Fruit fly (Drosophila melanogaster) whole organism, embryonic: ENCODE results near the gene CG4462.
A peak's percentile ranks its signal among the peaks of the same experiment; 100 is the strongest.

ENCODE experiments used
- Antp ChIP-seq: fragments of 200-800 bp; sonication (Bioruptor generic); optimal IDR thresholded peaks from 3 replicates; lab custom pipeline; 2016; ENCODE audit warnings: missing biosample characterization, missing genetic modification characterization
- CG10274 ChIP-seq: fragments of 200-800 bp; sonication (Bioruptor generic); optimal IDR thresholded peaks from 3 replicates; lab custom pipeline; 2017; ENCODE audit warnings: missing biosample characterization, mild to moderate bottlenecking, missing genetic modification characterization
- CG10565 ChIP-seq: fragments of 200-800 bp; sonication (Bioruptor generic); optimal IDR thresholded peaks from 3 replicates; lab custom pipeline; 2016; ENCODE audit warnings: missing biosample characterization, mild to moderate bottlenecking, missing genetic modification characterization
- CG10979 ChIP-seq: fragments of 200-800 bp; sonication (Bioruptor generic); optimal IDR thresholded peaks from 2 replicates; lab custom pipeline; 2018; ENCODE audit warnings: missing biosample characterization, mild to moderate bottlenecking, missing genetic modification characterization, moderate library complexity
- CG12219 ChIP-seq: fragments of 200-800 bp; sonication (Bioruptor generic); optimal IDR thresholded peaks from 3 replicates; lab custom pipeline; 2018; ENCODE audit warnings: missing biosample characterization, mild to moderate bottlenecking, missing genetic modification characterization
- CG15011 ChIP-seq: fragments of 200-800 bp; sonication (Bioruptor generic); optimal IDR thresholded peaks from 3 replicates; lab custom pipeline; 2018; ENCODE audit warnings: missing biosample characterization, mild to moderate bottlenecking, missing genetic modification characterization
- CG30431 ChIP-seq: fragments of 200-800 bp; sonication (Bioruptor generic); optimal IDR thresholded peaks from 2 replicates; lab custom pipeline; 2017; ENCODE audit warnings: missing biosample characterization, missing genetic modification characterization
- CG33557 ChIP-seq: fragments of 200-800 bp; sonication (Bioruptor generic); optimal IDR thresholded peaks from 2 replicates; lab custom pipeline; 2019; ENCODE audit warnings: missing biosample characterization, mild to moderate bottlenecking, missing genetic modification characterization, moderate library complexity
- CG3407 ChIP-seq: fragments of 200-800 bp; sonication (Bioruptor generic); optimal IDR thresholded peaks from 2 replicates; lab custom pipeline; 2018; ENCODE audit warnings: missing biosample characterization, mild to moderate bottlenecking, missing genetic modification characterization
- CG4730 ChIP-seq: fragments of 200-800 bp; sonication (Bioruptor generic); IDR thresholded peaks from 2 replicates; pipeline ENCODE4 v1.3.6; 2022; ENCODE audit warnings: missing biosample characterization, missing genetic modification characterization
- CG5953 ChIP-seq: fragments of 200-800 bp; sonication (Bioruptor generic); IDR thresholded peaks from 2 replicates; pipeline ENCODE4 v1.3.6; 2022; ENCODE audit warnings: missing biosample characterization, missing genetic modification characterization
- CG6791 ChIP-seq: fragments of 200-800 bp; sonication (Bioruptor generic); IDR thresholded peaks from 3 replicates; pipeline ENCODE4 v1.3.6; 2022; ENCODE audit warnings: missing biosample characterization, missing genetic modification characterization; ENCODE audit not compliant: partially characterized antibody
- CG7745 ChIP-seq: fragments of 200-800 bp; sonication (Bioruptor generic); optimal IDR thresholded peaks from 2 replicates; lab custom pipeline; 2018; ENCODE audit warnings: missing biosample characterization, mild to moderate bottlenecking, missing genetic modification characterization, moderate library complexity
- CG8944 ChIP-seq: fragments of 200-800 bp; sonication (Bioruptor generic); optimal IDR thresholded peaks from 3 replicates; lab custom pipeline; 2016; ENCODE audit warnings: missing biosample characterization, missing genetic modification characterization
- CG9215 ChIP-seq: fragments of 200-800 bp; sonication (Bioruptor generic); IDR thresholded peaks from 2 replicates; pipeline ENCODE4 v1.3.6; 2022; ENCODE audit warnings: missing biosample characterization, missing genetic modification characterization
- CG9817 ChIP-seq: fragments of 200-800 bp; sonication (Bioruptor generic); optimal IDR thresholded peaks from 2 replicates; lab custom pipeline; 2018; ENCODE audit warnings: missing biosample characterization, mild to moderate bottlenecking, missing genetic modification characterization, moderate library complexity
- CHES-1-like ChIP-seq: fragments of 200-800 bp; sonication (Bioruptor generic); optimal IDR thresholded peaks from 2 replicates; lab custom pipeline; 2016; ENCODE audit warnings: missing biosample characterization, missing genetic modification characterization
- CTCF ChIP-seq: fragments of 200-800 bp; sonication (Bioruptor generic); optimal IDR thresholded peaks from 2 replicates; lab custom pipeline; 2017; ENCODE audit warnings: missing biosample characterization, mild to moderate bottlenecking, missing genetic modification characterization, moderate library complexity
- Elba2 ChIP-seq: fragments of 200-800 bp; sonication (Bioruptor generic); optimal IDR thresholded peaks from 3 replicates; lab custom pipeline; 2016; ENCODE audit warnings: missing biosample characterization, missing genetic modification characterization
- Gsc ChIP-seq: fragments of 200-800 bp; sonication (Bioruptor generic); IDR thresholded peaks from 2 replicates; pipeline ENCODE4 v1.3.6; 2022; ENCODE audit warnings: missing biosample characterization, missing genetic modification characterization
- Gug ChIP-seq: fragments of 200-800 bp; sonication (Bioruptor generic); IDR thresholded peaks from 4 replicates; pipeline ENCODE4 v1.3.6; 2022; ENCODE audit warnings: missing biosample characterization, missing genetic modification characterization
- Hmx ChIP-seq: fragments of 200-800 bp; sonication (Bioruptor generic); optimal IDR thresholded peaks from 2 replicates; lab custom pipeline; 2016; ENCODE audit warnings: missing biosample characterization, missing genetic modification characterization
- Nf-YA ChIP-seq: fragments of 200-800 bp; sonication (Bioruptor generic); IDR thresholded peaks from 2 replicates; pipeline ENCODE4 v1.3.6; 2022; ENCODE audit warnings: missing biosample characterization, missing genetic modification characterization
- Oaz ChIP-seq: fragments of 200-800 bp; sonication (Bioruptor generic); IDR thresholded peaks from 2 replicates; pipeline ENCODE4 v1.3.6; 2022; ENCODE audit warnings: missing biosample characterization, missing genetic modification characterization
- Opbp ChIP-seq: fragments of 200-800 bp; sonication (Bioruptor generic); IDR thresholded peaks from 3 replicates; pipeline ENCODE4 v1.3.6; 2022; ENCODE audit warnings: missing biosample characterization, missing genetic modification characterization; ENCODE audit not compliant: partially characterized antibody
- Sin3A ChIP-seq: fragments of >200 bp; optimal IDR thresholded peaks from 2 replicates; lab custom pipeline; 2018
- Ssrp ChIP-seq: fragments of 200-800 bp; sonication (Bioruptor generic); optimal IDR thresholded peaks from 2 replicates; lab custom pipeline; 2018; ENCODE audit warnings: missing biosample characterization, mild to moderate bottlenecking, missing genetic modification characterization, moderate library complexity
- ara ChIP-seq: fragments of 200-800 bp; sonication (Bioruptor generic); IDR thresholded peaks from 2 replicates; pipeline ENCODE4 v1.3.6; 2022; ENCODE audit warnings: missing biosample characterization, missing genetic modification characterization
- btn ChIP-seq: fragments of 200-800 bp; sonication (Bioruptor generic); optimal IDR thresholded peaks from 2 replicates; lab custom pipeline; 2016; ENCODE audit warnings: missing biosample characterization, missing genetic modification characterization
- chinmo ChIP-seq: fragments of 200-800 bp; sonication (Bioruptor generic); IDR thresholded peaks from 4 replicates; pipeline ENCODE4 v1.3.6; 2022; ENCODE audit warnings: missing biosample characterization, missing genetic modification characterization; ENCODE audit not compliant: partially characterized antibody
- chn ChIP-seq: fragments of 200-800 bp; sonication (Bioruptor generic); optimal IDR thresholded peaks from 2 replicates; lab custom pipeline; 2016; ENCODE audit warnings: missing biosample characterization, missing genetic modification characterization
- dysf ChIP-seq: fragments of 200-800 bp; sonication (Bioruptor generic); IDR thresholded peaks from 3 replicates; pipeline ENCODE4 v1.3.6; 2022; ENCODE audit warnings: missing biosample characterization, missing genetic modification characterization
- emc ChIP-seq: fragments of 200-800 bp; sonication (Bioruptor generic); optimal IDR thresholded peaks from 2 replicates; lab custom pipeline; 2016; ENCODE audit warnings: missing biosample characterization, missing genetic modification characterization
- fru ChIP-seq: fragments of >200 bp; optimal IDR thresholded peaks from 2 replicates; lab custom pipeline; 2017
- ftz-f1 ChIP-seq: fragments of 200-800 bp; sonication (Bioruptor generic); optimal IDR thresholded peaks from 2 replicates; lab custom pipeline; 2016; ENCODE audit warnings: missing biosample characterization, missing genetic modification characterization
- gce ChIP-seq: fragments of 200-800 bp; sonication (Bioruptor generic); IDR thresholded peaks from 3 replicates; pipeline ENCODE4 v1.3.6; 2022; ENCODE audit warnings: missing biosample characterization, missing genetic modification characterization
- ham ChIP-seq: fragments of 200-800 bp; sonication (Bioruptor generic); IDR thresholded peaks from 2 replicates; pipeline ENCODE4 v1.3.6; 2022; ENCODE audit warnings: missing biosample characterization, missing genetic modification characterization
- hkb ChIP-seq, 2 experiments: fragments of 200-800 bp in 1 of 2; fragments of >200 bp in 1 of 2; sonication (Bioruptor generic) in 1 of 2; IDR thresholded peaks in 1 of 2; optimal IDR thresholded peaks in 1 of 2; 2 replicates each; pipeline versions ENCODE4 v1.3.6 to Lab custom; 2017 to 2022; ENCODE audit warnings: missing biosample characterization in 1 of 2, missing genetic modification characterization in 1 of 2
- nom ChIP-seq: fragments of 200-800 bp; sonication (Bioruptor generic); optimal IDR thresholded peaks from 2 replicates; lab custom pipeline; 2017; ENCODE audit warnings: missing biosample characterization, missing genetic modification characterization, mild to moderate bottlenecking, moderate library complexity, missing genetic modification reagents
- onecut ChIP-seq: fragments of 200-800 bp; sonication (Bioruptor generic); IDR thresholded peaks from 2 replicates; pipeline ENCODE4 v1.3.6; 2022; ENCODE audit warnings: missing biosample characterization, missing genetic modification characterization
- pita ChIP-seq: fragments of 200-800 bp; sonication (Bioruptor generic); optimal IDR thresholded peaks from 2 replicates; lab custom pipeline; 2017; ENCODE audit warnings: missing biosample characterization, mild to moderate bottlenecking, missing genetic modification characterization
- prd ChIP-seq, 3 experiments: fragments of >200 bp in 2 of 3; fragments of 200-800 bp in 1 of 3; sonication (Bioruptor generic) in 1 of 3; optimal IDR thresholded peaks in 2 of 3; IDR thresholded peaks in 1 of 3; 2 replicates in 2 of 3; 3 replicates in 1 of 3; pipeline versions ENCODE4 v1.3.6 to Lab custom; 2017 to 2022; ENCODE audit warnings: missing biosample characterization in 1 of 3, missing genetic modification characterization in 1 of 3
- pum ChIP-seq: fragments of 200-800 bp; sonication (Bioruptor generic); optimal IDR thresholded peaks from 2 replicates; lab custom pipeline; 2016; ENCODE audit warnings: missing biosample characterization, missing genetic modification characterization
- run ChIP-seq: fragments of 200-800 bp; sonication (Bioruptor generic); optimal IDR thresholded peaks from 3 replicates; lab custom pipeline; 2018; ENCODE audit warnings: missing biosample characterization, mild to moderate bottlenecking, missing genetic modification characterization
- sens ChIP-seq: fragments of 200-800 bp; sonication (Bioruptor generic); peaks from one replicate; lab custom pipeline; 2016; ENCODE audit warnings: missing biosample characterization, missing genetic modification characterization
- ssp ChIP-seq: fragments of 200-800 bp; sonication (Bioruptor generic); IDR thresholded peaks from 2 replicates; pipeline ENCODE4 v1.3.6; 2022; ENCODE audit warnings: missing biosample characterization, missing genetic modification characterization
- tap ChIP-seq: fragments of 200-800 bp; optimal IDR thresholded peaks from 3 replicates; lab custom pipeline; 2019; ENCODE audit warnings: missing biosample characterization, mild to moderate bottlenecking, missing genetic modification characterization, moderate library complexity
- ttk ChIP-seq: fragments of 200-800 bp; sonication (Bioruptor generic); IDR thresholded peaks from 2 replicates; pipeline ENCODE4 v2.1.2; 2022; ENCODE audit warnings: missing biosample characterization, missing genetic modification characterization
- tup ChIP-seq: fragments of 200-800 bp; sonication (Bioruptor generic); optimal IDR thresholded peaks from 2 replicates; lab custom pipeline; 2016; ENCODE audit warnings: missing biosample characterization, mild to moderate bottlenecking, missing genetic modification characterization, moderate library complexity
- tx ChIP-seq: fragments of 200-800 bp; sonication (Bioruptor generic); optimal IDR thresholded peaks from 2 replicates; lab custom pipeline; 2016; ENCODE audit warnings: missing biosample characterization, missing genetic modification characterization
- vvl ChIP-seq: fragments of 200-800 bp; sonication (Bioruptor generic); IDR thresholded peaks from 2 replicates; pipeline ENCODE4 v1.3.6; 2022; ENCODE audit warnings: missing biosample characterization, missing genetic modification characterization
- z ChIP-seq: fragments of 200-800 bp; sonication (Bioruptor generic); IDR thresholded peaks from 3 replicates; pipeline ENCODE4 v1.3.6; 2022; ENCODE audit warnings: missing biosample characterization, missing genetic modification characterization

Gene CG4462

DNA sequence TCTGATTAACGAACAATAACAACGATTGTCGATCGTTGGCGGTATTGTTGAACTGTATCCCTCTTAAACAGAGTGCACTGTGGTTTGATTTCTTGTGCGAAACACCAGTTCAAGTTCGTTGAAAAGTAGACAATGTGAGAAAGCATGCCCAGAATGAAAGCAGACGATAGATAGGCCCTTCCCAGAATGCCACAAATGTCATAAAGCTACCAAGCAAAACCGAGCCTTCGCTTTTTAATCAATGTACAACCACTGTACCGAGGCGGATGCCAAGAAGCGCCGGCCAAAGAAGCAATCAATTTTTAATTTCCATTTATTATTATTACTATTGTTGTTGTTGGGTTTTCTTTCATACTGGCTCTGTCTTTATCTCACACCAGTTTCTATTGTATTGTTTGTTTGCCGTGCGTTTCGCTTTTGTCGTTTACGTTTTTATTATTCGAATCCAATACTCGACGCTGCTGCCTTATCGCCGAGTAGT is 16.3 kb downstream of the CG4462 start (continued):
- TF ChIP-seq CG3407 (GFP tag; lab: Kevin White, UChicago), result peak; percentile 63
- peak; percentile 78 for TF ChIP-seq onecut
- TF ChIP-seq btn (GFP tag; lab: Kevin White, UChicago), result peak; percentile 49
- peak; percentile 90 for TF ChIP-seq Gug (GFP tag; lab: Robert Waterston, UW)
- no peak for TF ChIP-seq CG6791
- no peak for TF ChIP-seq prd (optimal IDR thresholded peaks at IDR 0.05; lab: Kevin White, UChicago)
- TF ChIP-seq prd (GFP tag; IDR thresholded peaks at IDR 0.05; lab: Robert Waterston, UW), result peak; percentile 90
- TF ChIP-seq pita (GFP tag; lab: Kevin White, UChicago), result no peak
- TF ChIP-seq Hmx (GFP tag; lab: Kevin White, UChicago), result no peak
- no peak; the same call in 2 of the 3 replicates for TF ChIP-seq z
- peak; percentile 64 for TF ChIP-seq pum (GFP tag; lab: Kevin White, UChicago)
- TF ChIP-seq ftz-f1 (GFP tag; lab: Kevin White, UChicago), result no peak
- peak; percentile 28 for TF ChIP-seq tup
- TF ChIP-seq ara, result peak; percentile 82
- TF ChIP-seq Oaz (GFP tag; lab: Robert Waterston, UW), result peak; percentile 69
- peak; percentile 78 for TF ChIP-seq CG10979 (tag; lab: Kevin White, UChicago)
- TF ChIP-seq Opbp, result no peak; the same call in 2 of the 3 replicates
- peak; percentile 83 for TF ChIP-seq chn (GFP tag; lab: Kevin White, UChicago)
- TF ChIP-seq CG10274, result peak; percentile 9
- TF ChIP-seq ttk, result peak; percentile 82
- TF ChIP-seq CG10565, result no peak
- peak; percentile 94 for TF ChIP-seq vvl (GFP tag; lab: Robert Waterston, UW)
- TF ChIP-seq Nf-YA (GFP tag; lab: Robert Waterston, UW), result peak; percentile 61
- TF ChIP-seq sens (GFP tag; lab: Kevin White, UChicago), result peak; percentile 96
- TF ChIP-seq CG9817 (tag; lab: Kevin White, UChicago), result peak; percentile 65
- peak; percentile 39; the same call in 1 of the 2 replicates for TF ChIP-seq CG9215 (GFP tag; lab: Robert Waterston, UW)
- peak; percentile 90 for TF ChIP-seq dysf
- peak; percentile 65 for TF ChIP-seq CG15011 (GFP tag; lab: Kevin White, UChicago)
- TF ChIP-seq nom (GFP tag; lab: Kevin White, UChicago), result peak; percentile 10
- TF ChIP-seq ham (GFP tag; lab: Robert Waterston, UW), result no peak
- no peak for TF ChIP-seq CG33557 (GFP tag; lab: Kevin White, UChicago)
- peak; percentile 72 for TF ChIP-seq CG30431 (GFP tag; lab: Kevin White, UChicago)
- TF ChIP-seq CG7745 (tag; lab: Kevin White, UChicago), result no peak
- peak; percentile 79 for TF ChIP-seq CG5953 (GFP tag; lab: Robert Waterston, UW)
- TF ChIP-seq tap (tag; lab: Kevin White, UChicago), result peak; percentile 74
- TF ChIP-seq emc (GFP tag; lab: Kevin White, UChicago), result peak; percentile 34
- TF ChIP-seq CTCF, result peak; percentile 25
- no peak for TF ChIP-seq hkb (optimal IDR thresholded peaks at IDR 0.05; lab: Kevin White, UChicago)
- TF ChIP-seq hkb (GFP tag; IDR thresholded peaks at IDR 0.05; lab: Robert Waterston, UW), result peak; percentile 87
- TF ChIP-seq CG4730 (GFP tag; lab: Robert Waterston, UW), result peak; percentile 77
- TF ChIP-seq Ssrp, result peak; percentile 64
- TF ChIP-seq CG12219 (GFP tag; lab: Kevin White, UChicago), result peak; percentile 87
- peak; percentile 82 for TF ChIP-seq tx (GFP tag; lab: Kevin White, UChicago)
- peak; percentile 89 for TF ChIP-seq Antp (GFP tag; lab: Kevin White, UChicago)
- peak; percentile 78 for TF ChIP-seq CG8944 (GFP tag; lab: Kevin White, UChicago)
- TF ChIP-seq ssp (GFP tag; lab: Robert Waterston, UW), result peak; percentile 49
- peak; percentile 67 for TF ChIP-seq CHES-1-like
- TF ChIP-seq gce (GFP tag; lab: Robert Waterston, UW), result peak; percentile 88; the same call in 2 of the 3 replicates
- no peak for TF ChIP-seq Sin3A (lab: Kevin White, UChicago)
- TF ChIP-seq Gsc (GFP tag; lab: Robert Waterston, UW), result peak; percentile 58; the same call in 1 of the 2 replicates
- 0 out of 4 replicates have a peak, but pooled peaks have one; percentile 10 for TF ChIP-seq chinmo (GFP tag; lab: Robert Waterston, UW)
- TF ChIP-seq run (tag; lab: Kevin White, UChicago), result peak; percentile 56
- no peak for TF ChIP-seq fru (lab: Kevin White, UChicago)
- TF ChIP-seq Elba2 (GFP tag; lab: Kevin White, UChicago), result no peak
